Worm (Caenorhabditis elegans) whole organism, young adult: Measurements from ENCODE around the gene abhd-5.2.

Source experiments
- B0261.1 ChIP-seq: sonication (generic microtip); optimal IDR thresholded peaks from 2 replicates; lab custom pipeline; 2016; ENCODE audit warnings: mild to moderate bottlenecking, missing genetic modification characterization, moderate library complexity, missing compliant biosample characterization
- C06A6.2 ChIP-seq: fragments of 200-800 bp; sonication (Bioruptor generic); conservative IDR thresholded peaks from 2 replicates; pipeline ENCODE4 v1.3.6; 2022; ENCODE audit warnings: missing genetic modification characterization, missing compliant biosample characterization
- C17E4.6 ChIP-seq: fragments of 200-800 bp; sonication (Bioruptor generic); IDR thresholded peaks from 2 replicates; pipeline ENCODE4 v1.3.6; 2022; ENCODE audit warnings: missing genetic modification reagents, missing genetic modification characterization, missing compliant biosample characterization
- F37B4.10 ChIP-seq: fragments of 200-800 bp; sonication (Bioruptor generic); IDR thresholded peaks from 2 replicates; pipeline ENCODE4 v1.3.6; 2022; ENCODE audit warnings: missing genetic modification characterization, missing compliant biosample characterization
- F49E8.2 ChIP-seq: sonication (generic microtip); optimal IDR thresholded peaks from 3 replicates; lab custom pipeline; 2017; ENCODE audit warnings: missing genetic modification characterization, mild to moderate bottlenecking, missing compliant biosample characterization, antibody characterized with exemption, moderate library complexity; ENCODE audit not compliant: insufficient read depth
- F55B11.4 ChIP-seq: sonication (generic microtip); optimal IDR thresholded peaks from 2 replicates; lab custom pipeline; 2016; ENCODE audit warnings: missing compliant biosample characterization, missing genetic modification characterization, borderline replicate concordance; ENCODE audit not compliant: insufficient read depth
- F57A8.1 ChIP-seq: fragments of 200-800 bp; sonication (Bioruptor generic); optimal IDR thresholded peaks from 2 replicates; lab custom pipeline; 2018; ENCODE audit warnings: mild to moderate bottlenecking, missing genetic modification characterization, moderate library complexity, missing compliant biosample characterization
- K11D2.4 ChIP-seq: fragments of 200-800 bp; sonication (Bioruptor generic); IDR thresholded peaks from 2 replicates; pipeline ENCODE4 v1.3.6; 2022; ENCODE audit warnings: missing genetic modification reagents, missing genetic modification characterization, missing compliant biosample characterization
- ZK185.1 ChIP-seq: sonication (generic microtip); optimal IDR thresholded peaks from 2 replicates; lab custom pipeline; 2016; ENCODE audit warnings: mild to moderate bottlenecking, missing genetic modification characterization, missing compliant biosample characterization; ENCODE audit not compliant: poor library complexity, severe bottlenecking
- ama-1 ChIP-seq, 3 experiments: fragments of 150-350 bp in 1 of 3; sonication (generic microtip) in 2 of 3; optimal IDR thresholded peaks; 2 replicates each; lab custom pipeline; 2014 to 2018; ENCODE audit warnings: missing biosample characterization in 2 of 3, missing genetic modification characterization in 2 of 3, missing genetic modification reagents in 2 of 3
- aptf-3 ChIP-seq: fragments of 200-800 bp; sonication (Bioruptor generic); IDR thresholded peaks from 2 replicates; pipeline ENCODE4 v1.3.6; 2022; ENCODE audit warnings: missing genetic modification characterization, missing compliant biosample characterization
- attf-5 ChIP-seq: fragments of 200-800 bp; sonication (Bioruptor generic); optimal IDR thresholded peaks from 2 replicates; lab custom pipeline; 2018; ENCODE audit warnings: mild to moderate bottlenecking, missing genetic modification characterization, missing compliant biosample characterization
- bed-2 ChIP-seq: fragments of 200-800 bp; sonication (Bioruptor generic); IDR thresholded peaks from 2 replicates; pipeline ENCODE4 v1.3.6; 2022; ENCODE audit warnings: missing genetic modification reagents, missing genetic modification characterization, missing compliant biosample characterization
- cebp-2 ChIP-seq: fragments of 200-800 bp; sonication (Bioruptor generic); IDR thresholded peaks from 2 replicates; pipeline ENCODE4 v1.3.6; 2022; ENCODE audit warnings: missing genetic modification characterization, missing compliant biosample characterization
- ceh-58 ChIP-seq: fragments of 200-800 bp; sonication (Bioruptor generic); IDR thresholded peaks from 2 replicates; pipeline ENCODE4 v1.3.6; 2022; ENCODE audit warnings: missing genetic modification characterization, missing compliant biosample characterization
- ceh-91 ChIP-seq: fragments of 200-800 bp; sonication (Bioruptor generic); IDR thresholded peaks from 2 replicates; pipeline ENCODE4 v1.3.6; 2022; ENCODE audit warnings: missing genetic modification reagents, missing genetic modification characterization, missing compliant biosample characterization
- dpff-1 ChIP-seq: sonication (generic microtip); optimal IDR thresholded peaks from 2 replicates; lab custom pipeline; 2017; ENCODE audit warnings: mild to moderate bottlenecking, missing genetic modification characterization, missing compliant biosample characterization
- egl-18 ChIP-seq: fragments of 200-800 bp; sonication (Bioruptor generic); IDR thresholded peaks from 2 replicates; pipeline ENCODE4 v1.3.6; 2022; ENCODE audit warnings: missing genetic modification reagents, missing genetic modification characterization, missing compliant biosample characterization
- ekl-4 ChIP-seq: fragments of 200-800 bp; sonication (Bioruptor generic); IDR thresholded peaks from 2 replicates; pipeline ENCODE4 v1.3.6; 2022; ENCODE audit warnings: missing genetic modification reagents, missing genetic modification characterization, missing compliant biosample characterization
- fkh-3 ChIP-seq: sonication (generic microtip); optimal IDR thresholded peaks from 2 replicates; lab custom pipeline; 2016; ENCODE audit warnings: mild to moderate bottlenecking, missing genetic modification characterization, missing compliant biosample characterization
- gei-17 ChIP-seq: fragments of 200-800 bp; sonication (Bioruptor generic); optimal IDR thresholded peaks from 2 replicates; lab custom pipeline; 2018; ENCODE audit warnings: mild to moderate bottlenecking, missing genetic modification characterization, missing compliant biosample characterization
- hlh-26 ChIP-seq: fragments of 200-800 bp; sonication (Bioruptor generic); conservative IDR thresholded peaks from 2 replicates; pipeline ENCODE4 v1.3.6; 2022; ENCODE audit warnings: missing genetic modification reagents, missing genetic modification characterization, missing compliant biosample characterization
- hsf-1 ChIP-seq: fragments of 200-800 bp; sonication (Bioruptor generic); IDR thresholded peaks from 2 replicates; pipeline ENCODE4 v1.3.6; 2022; ENCODE audit warnings: missing genetic modification reagents, missing genetic modification characterization, missing compliant biosample characterization
- let-607 ChIP-seq, 2 experiments: fragments of 200-800 bp in 1 of 2; sonication (Bioruptor generic) in 1 of 2; sonication (generic microtip) in 1 of 2; optimal IDR thresholded peaks; 2 replicates each; lab custom pipeline; 2016 to 2018; ENCODE audit warnings: mild to moderate bottlenecking in 2 of 2, missing compliant biosample characterization in 2 of 2, missing genetic modification characterization in 2 of 2, moderate library complexity in 2 of 2, missing genotype in 1 of 2
- lin-54 ChIP-seq: fragments of 200-800 bp; sonication (Bioruptor generic); optimal IDR thresholded peaks from 2 replicates; lab custom pipeline; 2018; ENCODE audit warnings: mild to moderate bottlenecking, missing genetic modification characterization, missing compliant biosample characterization
- lir-1 ChIP-seq: fragments of 200-800 bp; sonication (Bioruptor generic); conservative IDR thresholded peaks from 2 replicates; pipeline ENCODE4 v1.3.6; 2022; ENCODE audit warnings: missing genetic modification reagents, missing genetic modification characterization, missing compliant biosample characterization
- madf-8 ChIP-seq: fragments of 200-800 bp; sonication (Bioruptor generic); conservative IDR thresholded peaks from 2 replicates; pipeline ENCODE4 v1.3.6; 2022; ENCODE audit warnings: missing genetic modification reagents, missing genetic modification characterization, missing compliant biosample characterization
- mcd-1 ChIP-seq: fragments of 200-800 bp; sonication (Bioruptor generic); IDR thresholded peaks from 2 replicates; pipeline ENCODE4 v1.3.6; 2022; ENCODE audit warnings: missing genetic modification reagents, missing genetic modification characterization, missing compliant biosample characterization
- mel-28 ChIP-seq: sonication (generic microtip); optimal IDR thresholded peaks from 2 replicates; lab custom pipeline; 2016; ENCODE audit warnings: borderline replicate concordance, mild to moderate bottlenecking, missing genetic modification characterization, missing compliant biosample characterization
- mxl-1 ChIP-seq: sonication (generic microtip); optimal IDR thresholded peaks from 2 replicates; lab custom pipeline; 2016; ENCODE audit warnings: missing genetic modification characterization, missing compliant biosample characterization
- nfya-2 ChIP-seq: fragments of 200-800 bp; sonication (Bioruptor generic); IDR thresholded peaks from 2 replicates; pipeline ENCODE4 v1.3.6; 2022; ENCODE audit warnings: missing genetic modification reagents, missing genetic modification characterization, missing compliant biosample characterization
- repo-1 ChIP-seq: sonication (generic microtip); optimal IDR thresholded peaks from 2 replicates; lab custom pipeline; 2017; ENCODE audit warnings: mild to moderate bottlenecking, missing genetic modification characterization, missing compliant biosample characterization
- snpc-1.3 ChIP-seq: sonication (generic microtip); optimal IDR thresholded peaks from 2 replicates; lab custom pipeline; 2017; ENCODE audit warnings: missing genetic modification characterization, mild to moderate bottlenecking, missing compliant biosample characterization, antibody characterized with exemption, moderate library complexity, missing genotype, missing genetic modification reagents; ENCODE audit not compliant: insufficient read depth
- somi-1 ChIP-seq: fragments of 200-800 bp; sonication (Bioruptor generic); optimal IDR thresholded peaks from 2 replicates; lab custom pipeline; 2018; ENCODE audit warnings: mild to moderate bottlenecking, missing genetic modification characterization, missing compliant biosample characterization
- sptf-2 ChIP-seq: fragments of 200-800 bp; sonication (Bioruptor generic); optimal IDR thresholded peaks from 2 replicates; lab custom pipeline; 2018; ENCODE audit warnings: mild to moderate bottlenecking, missing genetic modification characterization, missing compliant biosample characterization
- tbp1 ChIP-seq: fragments of 200-800 bp; sonication (Bioruptor generic); optimal IDR thresholded peaks from 2 replicates; lab custom pipeline; 2018; ENCODE audit warnings: mild to moderate bottlenecking, missing genetic modification characterization, missing compliant biosample characterization
- tbx-9 ChIP-seq: sonication (generic microtip); optimal IDR thresholded peaks from 2 replicates; lab custom pipeline; 2016; ENCODE audit warnings: borderline replicate concordance, missing genetic modification characterization, inconsistent platforms, missing compliant biosample characterization
- xnd-1 ChIP-seq: sonication (generic microtip); optimal IDR thresholded peaks from 2 replicates; lab custom pipeline; 2016; ENCODE audit warnings: missing genotype, missing genetic modification reagents, missing genetic modification characterization, missing compliant biosample characterization
- zfh-2 ChIP-seq: fragments of 200-800 bp; sonication (Bioruptor generic); conservative IDR thresholded peaks from 2 replicates; pipeline ENCODE4 v1.3.6; 2022; ENCODE audit warnings: missing genetic modification reagents, missing genetic modification characterization, missing compliant biosample characterization
- ztf-28 ChIP-seq: fragments of 200-800 bp; sonication (Bioruptor generic); IDR thresholded peaks from 2 replicates; pipeline ENCODE4 v1.3.6; 2022; ENCODE audit warnings: missing genetic modification reagents, missing genetic modification characterization, missing compliant biosample characterization

Gene abhd-5.2

DNA sequence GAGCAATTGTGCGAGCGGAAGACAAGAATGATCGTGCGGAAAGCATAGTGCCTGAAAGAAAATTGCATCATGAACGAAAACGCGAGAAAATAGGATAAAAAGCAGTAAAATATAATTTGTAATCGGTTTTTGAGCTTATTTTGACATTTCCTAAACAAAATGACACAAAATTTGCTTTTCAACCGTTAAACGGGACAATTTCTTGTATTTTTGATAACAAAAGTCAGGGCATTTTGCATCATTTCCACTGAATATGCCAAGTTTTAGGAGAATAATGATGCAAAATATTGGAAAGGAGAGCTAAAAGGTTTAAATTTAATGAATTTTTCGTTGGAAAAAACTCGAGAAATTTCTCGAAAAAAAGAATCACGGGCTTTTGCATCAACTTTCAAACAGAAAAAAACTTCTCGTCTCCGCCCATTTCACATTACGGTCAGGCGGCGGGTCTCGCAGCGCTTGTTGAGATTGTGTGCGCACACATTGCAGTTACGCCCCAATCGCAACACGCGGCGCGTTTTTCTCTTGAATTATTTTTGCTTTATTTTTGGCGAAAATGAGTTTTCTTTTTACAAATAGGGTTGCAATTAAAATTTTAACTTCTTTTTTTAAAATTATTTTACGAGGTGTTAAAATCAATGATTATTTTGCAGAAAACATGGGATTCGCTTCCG, 17.6 kb upstream of the abhd-5.2 start, which contains the start of the genes hsp-6 and C37H5.5 (continued):
- TF ChIP-seq ama-1 (optimal IDR thresholded peaks at IDR 0.05; lab: Kevin White, UChicago) (no peak), ama-1 (GFP tag; optimal IDR thresholded peaks at IDR 0.05; lab: Kevin White, UChicago) (no peak), F49E8.2 (tag; lab: Kevin White, UChicago) (peak; percentile 69), repo-1 (tag; lab: Kevin White, UChicago) (no peak), ceh-91 (GFP tag; lab: Robert Waterston, UW) (peak; percentile 59; the same call in 1 of the 2 replicates), aptf-3 (GFP tag; lab: Robert Waterston, UW) (no peak), sptf-2 (no peak), fkh-3 (tag; lab: Kevin White, UChicago) (no peak), dpff-1 (no peak), snpc-1.3 (tag; lab: Kevin White, UChicago) (peak; percentile 55), lir-1 (GFP tag; lab: Robert Waterston, UW) (peak; percentile 78), tbp1 (GFP tag; lab: Kevin White, UChicago) (peak; percentile 67), F55B11.4 (tag; lab: Kevin White, UChicago) (no peak), tbx-9 (no peak), nfya-2 (GFP tag; lab: Robert Waterston, UW) (no peak), ekl-4 (GFP tag; lab: Robert Waterston, UW) (0 out of 2 replicates have a peak, but pooled peaks have one; percentile 42), let-607 (tag; optimal IDR thresholded peaks at IDR 0.05; lab: Kevin White, UChicago) (peak in 1 of 2 experiments; percentile 32), ztf-28 (no peak), hsf-1 (GFP tag; lab: Robert Waterston, UW) (peak; percentile 91), ceh-58 (GFP tag; lab: Robert Waterston, UW) (no peak), madf-8 (GFP tag; lab: Robert Waterston, UW) (peak; percentile 75), F37B4.10 (GFP tag; lab: Robert Waterston, UW) (no peak), B0261.1 (tag; lab: Kevin White, UChicago) (no peak), C17E4.6 (GFP tag; lab: Robert Waterston, UW) (0 out of 2 replicates have a peak, but pooled peaks have one; percentile 63), C06A6.2 (peak; percentile 68; the same call in 1 of the 2 replicates), hlh-26 (GFP tag; lab: Robert Waterston, UW) (no peak), somi-1 (GFP tag; lab: Kevin White, UChicago) (peak; percentile 56), mxl-1 (no peak), ZK185.1 (peak; percentile 54), cebp-2 (GFP tag; lab: Robert Waterston, UW) (no peak), egl-18 (GFP tag; lab: Robert Waterston, UW) (no peak), mcd-1 (GFP tag; lab: Robert Waterston, UW) (peak; percentile 77), attf-5 (peak; percentile 75), bed-2 (no peak), lin-54 (GFP tag; lab: Kevin White, UChicago) (peak; percentile 80), xnd-1 (peak; percentile 52), gei-17 (GFP tag; lab: Kevin White, UChicago) (no peak)

- no peak for TF ChIP-seq K11D2.4 (GFP tag; lab: Robert Waterston, UW)
- no peak for TF ChIP-seq tbx-9
- TF ChIP-seq zfh-2 (GFP tag; lab: Robert Waterston, UW): peak; percentile 54; the same call in 1 of the 2 replicates
- TF ChIP-seq F57A8.1: no peak
- no peak for TF ChIP-seq mel-28 (tag; lab: Kevin White, UChicago)
These were observed 10.2 kb upstream of the abhd-5.2 start, which contains the start of gene C37H5.14 for ce11 chrV:4834277-4834676. Gene C37H5.14 (minus strand): TSS chrV:4834377.
